Worm (Caenorhabditis elegans): ENCODE results near the gene K10G9.2.

DNA sequence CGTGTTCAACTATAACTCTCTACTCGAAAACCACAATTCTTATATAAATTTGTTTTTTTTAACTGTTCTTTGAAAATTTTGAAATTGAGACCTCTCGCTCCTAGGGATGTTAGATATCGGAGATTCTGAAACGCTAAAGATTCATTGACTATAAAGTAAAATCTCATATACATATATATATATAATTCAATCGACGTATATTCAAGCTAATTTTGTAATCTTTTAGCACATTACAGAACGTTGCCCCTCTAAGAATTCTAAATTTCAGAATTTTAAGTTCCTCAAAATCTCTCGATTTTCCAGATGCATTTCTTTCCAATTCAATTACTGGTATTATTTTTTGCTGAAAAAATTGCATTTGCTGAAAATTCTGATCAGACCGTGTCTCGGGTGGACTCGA is 6.9 kb upstream of the K10G9.2 start, which contains the start of gene pad-2:
- TF ChIP-seq nhr-77 (tag; optimal IDR thresholded peaks at IDR 0.05) (no peak), snpc-4 (tag; optimal IDR thresholded peaks at IDR 0.05) (no peak), ceh-8 (GFP tag; optimal IDR thresholded peaks at IDR 0.05) (no peak)

Measured in whole organism, L1 larva.